Fruit fly (Drosophila melanogaster): ENCODE measurements around the gene sty.

The sty gene

dm6 chr3L:3432656-3433344 is 8.1 kb upstream of the sty start (continued):
- TF ChIP-seq lmd (GFP tag; IDR thresholded peaks at IDR 0.05) (peak; percentile 89), Dip2 (GFP tag; IDR thresholded peaks at IDR 0.05) (no peak), CG30020 (tag; optimal IDR thresholded peaks at IDR 0.05) (no peak), CG10565 (GFP tag; optimal IDR thresholded peaks at IDR 0.05) (no peak), Nf-YA (GFP tag; IDR thresholded peaks at IDR 0.05) (peak; percentile 78), ara (GFP tag; IDR thresholded peaks at IDR 0.05) (peak; percentile 70), Sin3A (optimal IDR thresholded peaks at IDR 0.05) (no peak), Gsc (GFP tag; IDR thresholded peaks at IDR 0.05) (no peak), Optix (GFP tag; IDR thresholded peaks at IDR 0.05) (0 out of 3 replicates have a peak, but pooled peaks have one; percentile 47), CG31388 (GFP tag; optimal IDR thresholded peaks at IDR 0.05) (peak; percentile 38), usp (GFP tag; optimal IDR thresholded peaks at IDR 0.05) (no peak), CG7271 (tag; optimal IDR thresholded peaks at IDR 0.05) (no peak), danr (GFP tag; IDR thresholded peaks at IDR 0.05) (peak; percentile 68; the same call in 1 of the 2 replicates), HLH54F (GFP tag; optimal IDR thresholded peaks at IDR 0.05) (peak; percentile 59), nmo (GFP tag; optimal IDR thresholded peaks at IDR 0.05) (peak; percentile 86), CG42726 (GFP tag; IDR thresholded peaks at IDR 0.05; ENCODE audit: partially characterized antibody) (no peak), CG34376 (GFP tag; optimal IDR thresholded peaks at IDR 0.05) (peak; percentile 46), CG6254 (GFP tag; optimal IDR thresholded peaks at IDR 0.05) (peak; percentile 61), Xrp1 (GFP tag; IDR thresholded peaks at IDR 0.05) (peak; percentile 77), corto (GFP tag; optimal IDR thresholded peaks at IDR 0.05) (peak; percentile 16), GATAe (GFP tag; conservative IDR thresholded peaks at IDR 0.05) (peak; percentile 93), PHDP (tag; optimal IDR thresholded peaks at IDR 0.05) (peak; percentile 91), CG12219 (GFP tag; optimal IDR thresholded peaks at IDR 0.05) (peak; percentile 82), CG17912 (GFP tag; optimal IDR thresholded peaks at IDR 0.05) (peak; percentile 12), CG10267 (tag; optimal IDR thresholded peaks at IDR 0.05) (peak; percentile 68), H2.0 (GFP tag; IDR thresholded peaks at IDR 0.05) (peak; percentile 86), wdn (GFP tag; IDR thresholded peaks at IDR 0.05) (peak; percentile 83), CG14860 (GFP tag; IDR thresholded peaks at IDR 0.05; ENCODE audit: partially characterized antibody) (no peak), CG2120 (GFP tag; optimal IDR thresholded peaks at IDR 0.05) (peak; percentile 89), CG32767 (GFP tag; IDR thresholded peaks at IDR 0.05) (peak; percentile 81), run (tag; optimal IDR thresholded peaks at IDR 0.05) (peak; percentile 56), Mrtf (GFP tag; IDR thresholded peaks at IDR 0.05) (peak; percentile 62; the same call in 1 of the 3 replicates), CG9215 (GFP tag; IDR thresholded peaks at IDR 0.05) (peak; percentile 66), ro (GFP tag; IDR thresholded peaks at IDR 0.05) (peak; percentile 46; the same call in 1 of the 2 replicates), CG1603 (tag; optimal IDR thresholded peaks at IDR 0.05) (peak; percentile 73), schlank (tag; optimal IDR thresholded peaks at IDR 0.05) (peak; percentile 12), CG2889 (GFP tag; IDR thresholded peaks at IDR 0.05) (peak; percentile 85), CG14965 (GFP tag; optimal IDR thresholded peaks at IDR 0.05; ENCODE audit: borderline replicate concordance) (no peak), Max (GFP tag; optimal IDR thresholded peaks at IDR 0.05) (peak; percentile 62), YL-1 (GFP tag; optimal IDR thresholded peaks at IDR 0.05) (peak; percentile 2), MESR4 (GFP tag; optimal IDR thresholded peaks at IDR 0.05) (peak; percentile 9), CG1602 (GFP tag; optimal IDR thresholded peaks at IDR 0.05) (peak; percentile 68), hth (optimal IDR thresholded peaks at IDR 0.05) (no peak), CG15601 (tag; optimal IDR thresholded peaks at IDR 0.05) (peak; percentile 65), CG15011 (GFP tag; optimal IDR thresholded peaks at IDR 0.05) (peak; percentile 74), Hey (tag; optimal IDR thresholded peaks at IDR 0.05) (peak; percentile 50), CG31224 (GFP tag; IDR thresholded peaks at IDR 0.05) (peak; percentile 76), fu2 (GFP tag; optimal IDR thresholded peaks at IDR 0.05) (peak; percentile 29), dpn (GFP tag; optimal IDR thresholded peaks at IDR 0.05) (peak; percentile 52 to 85), CG9876 (GFP tag; optimal IDR thresholded peaks at IDR 0.05) (no peak)
